Worm (Caenorhabditis elegans) whole organism, early embryonic: ENCODE data around the gene tsp-8.

Source experiments
- B0310.2 ChIP-seq: sonication (generic microtip); optimal IDR thresholded peaks from 2 replicates; lab custom pipeline; 2016; ENCODE audit warnings: mild to moderate bottlenecking, missing genetic modification characterization, missing compliant biosample characterization
- F13C5.2 ChIP-seq: sonication (generic microtip); optimal IDR thresholded peaks from 2 replicates; lab custom pipeline; 2017; ENCODE audit warnings: mild to moderate bottlenecking, missing genetic modification characterization, inconsistent platforms, missing compliant biosample characterization
- aly-1 ChIP-seq: sonication (generic microtip); optimal IDR thresholded peaks from 2 replicates; lab custom pipeline; 2016; ENCODE audit warnings: missing genetic modification characterization, missing compliant biosample characterization
- ama-1 ChIP-seq: fragments of 150-350 bp; optimal IDR thresholded peaks from 2 replicates; lab custom pipeline; 2014
- ceh-13 ChIP-seq: fragments of 200-800 bp; sonication (Bioruptor generic); optimal IDR thresholded peaks from 2 replicates; lab custom pipeline; 2018; ENCODE audit warnings: mild to moderate bottlenecking, missing genetic modification characterization, missing compliant biosample characterization
- ceh-36 ChIP-seq: sonication (generic microtip); optimal IDR thresholded peaks from 2 replicates; lab custom pipeline; 2016; ENCODE audit warnings: missing genetic modification characterization, inconsistent platforms, missing compliant biosample characterization
- ets-7 ChIP-seq: sonication (generic microtip); optimal IDR thresholded peaks from 2 replicates; lab custom pipeline; 2016; ENCODE audit warnings: missing genotype, missing genetic modification characterization, missing compliant biosample characterization
- flt-1 ChIP-seq: fragments of 200-800 bp; sonication (Bioruptor generic); IDR thresholded peaks from 2 replicates; pipeline ENCODE4 v1.3.6; 2022; ENCODE audit warnings: missing genetic modification characterization, missing compliant biosample characterization
- hmbx-1 ChIP-seq: sonication (generic microtip); optimal IDR thresholded peaks from 2 replicates; lab custom pipeline; 2016; ENCODE audit warnings: mild to moderate bottlenecking, missing genetic modification characterization, missing compliant biosample characterization
- hmg-4 ChIP-seq: fragments of 200-800 bp; sonication (Bioruptor generic); optimal IDR thresholded peaks from 2 replicates; lab custom pipeline; 2018; ENCODE audit warnings: mild to moderate bottlenecking, missing genetic modification characterization, missing compliant biosample characterization
- hnd-1 ChIP-seq: sonication (generic microtip); optimal IDR thresholded peaks from 2 replicates; lab custom pipeline; 2016; ENCODE audit warnings: missing genetic modification characterization, missing compliant biosample characterization
- pes-1 ChIP-seq: fragments of 200-800 bp; sonication (Bioruptor generic); IDR thresholded peaks from 2 replicates; pipeline ENCODE4 v1.3.6; 2022; ENCODE audit warnings: missing genetic modification reagents, missing genetic modification characterization, missing compliant biosample characterization
- scrt-1 ChIP-seq: fragments of 200-800 bp; sonication (Bioruptor generic); IDR thresholded peaks from 2 replicates; pipeline ENCODE4 v1.3.6; 2022; ENCODE audit warnings: missing genetic modification characterization, missing compliant biosample characterization
- sea-1 ChIP-seq: fragments of 200-800 bp; sonication (Bioruptor generic); conservative IDR thresholded peaks from 2 replicates; pipeline ENCODE4 v1.3.6; 2022; ENCODE audit warnings: missing genetic modification characterization, missing compliant biosample characterization
- tbx-11 ChIP-seq: fragments of 200-800 bp; sonication (Bioruptor generic); IDR thresholded peaks from 2 replicates; pipeline ENCODE4 v1.3.6; 2022; ENCODE audit warnings: missing genetic modification characterization, missing compliant biosample characterization
- tbx-37 ChIP-seq: fragments of 200-800 bp; sonication (Bioruptor generic); conservative IDR thresholded peaks from 2 replicates; pipeline ENCODE4 v1.3.6; 2022; ENCODE audit warnings: missing genetic modification reagents, missing genetic modification characterization, missing compliant biosample characterization
- tra-4 ChIP-seq: sonication (generic microtip); optimal IDR thresholded peaks from 2 replicates; lab custom pipeline; 2017; ENCODE audit warnings: missing genetic modification characterization, missing compliant biosample characterization

Gene tsp-8

DNA sequence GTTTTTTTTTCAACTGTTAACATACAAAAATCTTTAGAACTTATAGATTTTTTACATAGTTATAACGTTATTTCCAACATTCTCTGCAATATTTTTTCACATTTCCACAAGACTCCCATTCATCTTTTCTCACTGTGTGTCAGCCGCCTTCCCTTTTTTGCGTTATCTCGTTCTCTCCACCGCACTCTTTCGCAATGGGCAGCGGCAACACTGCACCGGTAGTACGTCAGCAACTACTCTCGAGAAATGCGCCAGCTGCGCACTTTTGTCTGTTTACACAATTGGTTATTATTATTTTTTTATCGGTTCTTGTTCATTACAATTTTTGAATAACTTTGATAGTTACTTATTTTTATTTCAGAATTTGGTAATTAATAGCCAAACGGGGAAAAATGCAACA lies 17.6 kb upstream of the tsp-8 start, which contains the start of gene C05G5.2:
Gene C05G5.2, plus strand, starts transcription at position 356 of the 400 bp plus-strand sequence.
- no peak for TF ChIP-seq ets-7
- TF ChIP-seq hnd-1 (tag; lab: Kevin White, UChicago) = no peak
- TF ChIP-seq hmg-4 (GFP tag; lab: Kevin White, UChicago) = no peak
- peak; percentile 33 for TF ChIP-seq hmbx-1 (tag; lab: Kevin White, UChicago)
- TF ChIP-seq pes-1 (GFP tag; lab: Robert Waterston, UW) = peak; percentile 24; the same call in 1 of the 2 replicates
- no peak for TF ChIP-seq ceh-13 (GFP tag; lab: Kevin White, UChicago)
- peak; percentile 57 for TF ChIP-seq F13C5.2
- 0 out of 2 replicates have a peak, but pooled peaks have one; percentile 6 for TF ChIP-seq tbx-37 (GFP tag; lab: Robert Waterston, UW)
- TF ChIP-seq sea-1 (GFP tag; lab: Robert Waterston, UW) = 0 out of 2 replicates have a peak, but pooled peaks have one; percentile 35
- TF ChIP-seq tra-4 (tag; lab: Kevin White, UChicago) = no peak
- no peak for TF ChIP-seq aly-1
- TF ChIP-seq tbx-11 (GFP tag; lab: Robert Waterston, UW) = no peak
- no peak for TF ChIP-seq ama-1 (lab: Kevin White, UChicago)

DNA sequence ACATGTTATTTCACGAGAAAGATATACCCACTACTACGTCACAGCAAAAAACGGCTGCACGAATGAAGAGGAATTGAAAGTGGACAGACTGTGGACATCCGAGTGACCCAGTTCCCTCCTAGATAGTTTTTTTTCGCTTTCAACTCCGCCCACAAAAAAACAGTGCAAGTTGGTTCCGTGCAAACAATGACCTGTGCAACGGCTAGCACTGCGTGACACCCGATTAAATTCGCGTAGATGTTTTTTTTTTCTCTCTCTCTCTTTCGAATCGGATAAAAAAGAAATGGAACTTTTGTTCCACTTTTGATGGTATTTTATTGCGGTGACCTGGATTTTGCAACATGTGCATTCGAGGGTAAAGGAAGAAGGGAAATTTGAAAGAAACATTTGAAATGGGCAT lies 15.9 kb upstream of the tsp-8 start:
- TF ChIP-seq pes-1 (GFP tag; lab: Robert Waterston, UW) (no peak), tbx-11 (GFP tag; lab: Robert Waterston, UW) (no peak), tbx-37 (GFP tag; lab: Robert Waterston, UW) (no peak), ceh-36 (tag; lab: Kevin White, UChicago) (no peak), ets-7 (no peak)

DNA sequence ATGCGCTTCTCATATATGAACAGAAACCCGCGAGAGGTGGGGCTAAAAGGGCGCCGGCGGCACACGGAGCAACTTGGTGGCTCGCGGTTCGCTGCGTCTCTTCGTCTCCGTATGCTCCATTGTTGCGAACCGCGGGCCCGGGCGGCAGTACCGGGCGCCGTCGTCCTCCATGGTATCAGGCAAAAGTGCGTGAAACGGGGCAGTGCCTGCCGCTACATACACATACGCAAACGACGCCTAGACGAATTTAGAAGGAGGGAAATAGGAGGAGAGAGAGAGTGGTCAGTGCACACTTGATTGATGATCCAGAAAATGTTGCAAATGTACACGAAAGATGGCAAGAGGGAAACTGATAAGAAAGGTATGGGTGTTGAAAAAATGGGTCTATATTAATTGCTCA lies 15.2 kb upstream of the tsp-8 start:
- no peak for TF ChIP-seq B0310.2 (tag; lab: Kevin White, UChicago)
- TF ChIP-seq aly-1 = no peak

DNA sequence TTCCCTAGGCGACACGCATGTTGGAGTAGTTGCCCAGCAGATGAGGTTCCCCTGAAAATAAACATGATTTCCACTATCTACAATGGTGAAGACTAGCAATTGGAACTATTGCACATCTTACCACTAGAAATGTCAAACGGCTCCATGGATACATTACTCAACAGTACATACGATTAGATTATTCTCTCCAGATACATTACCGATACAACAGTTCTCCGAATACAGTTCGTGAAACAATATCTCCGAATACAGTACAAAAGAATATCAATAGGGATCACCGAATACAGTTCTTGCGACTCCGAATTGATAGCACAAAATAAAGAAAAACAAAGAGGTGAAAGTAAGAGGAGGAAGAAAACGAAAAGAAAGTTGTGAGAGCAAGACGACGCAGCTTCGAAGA lies 14.5 kb upstream of the tsp-8 start, which contains the start of gene C05G5.7:
Gene C05G5.7, minus strand, starts transcription at position 1 of the 400 bp plus-strand sequence.
- TF ChIP-seq hnd-1 (tag; lab: Kevin White, UChicago) = no peak
- TF ChIP-seq tbx-37 (GFP tag; lab: Robert Waterston, UW) = no peak
- no peak for TF ChIP-seq ama-1 (lab: Kevin White, UChicago)
- no peak for TF ChIP-seq hmbx-1 (tag; lab: Kevin White, UChicago)
- TF ChIP-seq tra-4 (tag; lab: Kevin White, UChicago) = no peak
- no peak for TF ChIP-seq ceh-13 (GFP tag; lab: Kevin White, UChicago)
- TF ChIP-seq flt-1 (GFP tag; lab: Robert Waterston, UW) = no peak
- no peak for TF ChIP-seq pes-1 (GFP tag; lab: Robert Waterston, UW)
- TF ChIP-seq hmg-4 (GFP tag; lab: Kevin White, UChicago) = no peak
- TF ChIP-seq B0310.2 (tag; lab: Kevin White, UChicago) = no peak
- no peak for TF ChIP-seq aly-1
- TF ChIP-seq F13C5.2 = no peak
- TF ChIP-seq tbx-11 (GFP tag; lab: Robert Waterston, UW) = no peak

DNA sequence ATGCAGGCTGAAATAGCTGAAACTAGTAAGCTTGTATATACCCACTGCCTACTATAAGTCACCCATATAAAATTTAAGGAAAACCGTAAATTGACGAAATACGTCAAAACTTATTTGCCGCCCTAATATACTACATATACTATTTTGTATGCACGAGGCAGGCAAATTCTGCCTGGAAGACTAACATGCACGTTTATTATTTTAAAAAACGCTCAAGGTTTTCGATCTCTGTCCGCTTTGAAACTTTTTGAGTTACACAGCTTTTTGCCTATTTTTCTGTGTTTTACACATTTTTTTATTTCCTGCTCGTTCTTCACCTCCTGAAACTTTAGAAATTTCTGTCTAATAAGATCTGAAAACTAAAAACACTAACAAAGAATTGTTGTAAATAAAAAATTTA lies 13.9 kb upstream of the tsp-8 start:
- no peak for TF ChIP-seq tra-4 (tag; lab: Kevin White, UChicago)
- no peak for TF ChIP-seq flt-1 (GFP tag; lab: Robert Waterston, UW)
- TF ChIP-seq hmbx-1 (tag; lab: Kevin White, UChicago) = no peak
- TF ChIP-seq pes-1 (GFP tag; lab: Robert Waterston, UW) = no peak
- TF ChIP-seq tbx-11 (GFP tag; lab: Robert Waterston, UW) = no peak
- no peak for TF ChIP-seq tbx-37 (GFP tag; lab: Robert Waterston, UW)
- no peak for TF ChIP-seq hmg-4 (GFP tag; lab: Kevin White, UChicago)
- no peak for TF ChIP-seq ceh-13 (GFP tag; lab: Kevin White, UChicago)
- no peak for TF ChIP-seq aly-1
- TF ChIP-seq sea-1 (GFP tag; lab: Robert Waterston, UW) = no peak
- TF ChIP-seq ets-7 = no peak
- no peak for TF ChIP-seq hnd-1 (tag; lab: Kevin White, UChicago)

DNA sequence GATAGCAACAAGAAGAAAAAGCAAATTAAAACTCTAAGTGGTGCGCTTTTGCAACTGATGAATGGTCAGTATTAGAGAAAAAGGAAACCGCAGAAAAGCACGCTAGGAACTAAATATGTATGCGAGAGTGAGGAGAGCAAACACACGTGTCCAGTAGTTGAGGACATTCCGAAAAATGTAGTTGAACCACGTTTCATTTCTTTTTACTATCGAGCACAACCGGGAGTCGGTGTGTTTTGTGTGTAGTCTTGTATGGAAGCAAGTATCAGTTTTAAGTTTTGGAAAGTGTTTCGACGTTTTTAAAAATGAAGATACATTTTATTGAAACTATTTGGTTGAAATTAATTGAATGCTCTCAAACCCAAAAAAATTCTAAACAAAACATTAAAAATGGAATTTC lies 10.7 kb upstream of the tsp-8 start, which contains the start of gene C05G5.1:
Gene C05G5.1, minus strand, starts transcription at position 101 of the 400 bp plus-strand sequence.
- TF ChIP-seq aly-1 (no peak), ama-1 (lab: Kevin White, UChicago) (no peak), sea-1 (GFP tag; lab: Robert Waterston, UW) (no peak), B0310.2 (tag; lab: Kevin White, UChicago) (no peak), flt-1 (GFP tag; lab: Robert Waterston, UW) (no peak), ceh-36 (tag; lab: Kevin White, UChicago) (no peak), tbx-11 (GFP tag; lab: Robert Waterston, UW) (no peak), tbx-37 (GFP tag; lab: Robert Waterston, UW) (no peak), hmbx-1 (tag; lab: Kevin White, UChicago) (no peak), scrt-1 (GFP tag; lab: Robert Waterston, UW) (no peak), F13C5.2 (no peak), pes-1 (GFP tag; lab: Robert Waterston, UW) (no peak), ets-7 (no peak), ceh-13 (GFP tag; lab: Kevin White, UChicago) (no peak), tra-4 (tag; lab: Kevin White, UChicago) (no peak), hnd-1 (tag; lab: Kevin White, UChicago) (no peak)

DNA sequence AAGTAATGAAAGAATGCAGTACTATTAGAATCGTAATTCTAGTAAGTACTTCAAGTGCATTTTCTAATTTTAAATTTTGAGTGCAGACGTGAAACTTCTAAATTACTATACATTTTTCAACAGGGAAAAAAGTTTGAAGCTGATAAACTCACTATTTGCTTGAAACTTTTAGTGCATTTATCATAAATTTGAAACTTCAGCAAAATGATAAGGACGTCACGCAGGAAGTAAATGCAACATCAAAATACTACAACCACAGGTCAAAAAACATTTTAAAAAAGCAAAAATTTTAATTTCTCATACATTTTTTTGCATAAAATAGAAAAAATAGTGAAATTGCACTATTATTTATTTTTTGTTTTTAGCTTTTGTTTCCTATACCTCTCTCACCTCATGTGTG lies 10.2 kb upstream of the tsp-8 start:
- TF ChIP-seq ceh-36 (tag; lab: Kevin White, UChicago) (no peak), tbx-11 (GFP tag; lab: Robert Waterston, UW) (no peak), hmg-4 (GFP tag; lab: Kevin White, UChicago) (no peak), scrt-1 (GFP tag; lab: Robert Waterston, UW) (no peak), ceh-13 (GFP tag; lab: Kevin White, UChicago) (no peak), F13C5.2 (no peak)

DNA sequence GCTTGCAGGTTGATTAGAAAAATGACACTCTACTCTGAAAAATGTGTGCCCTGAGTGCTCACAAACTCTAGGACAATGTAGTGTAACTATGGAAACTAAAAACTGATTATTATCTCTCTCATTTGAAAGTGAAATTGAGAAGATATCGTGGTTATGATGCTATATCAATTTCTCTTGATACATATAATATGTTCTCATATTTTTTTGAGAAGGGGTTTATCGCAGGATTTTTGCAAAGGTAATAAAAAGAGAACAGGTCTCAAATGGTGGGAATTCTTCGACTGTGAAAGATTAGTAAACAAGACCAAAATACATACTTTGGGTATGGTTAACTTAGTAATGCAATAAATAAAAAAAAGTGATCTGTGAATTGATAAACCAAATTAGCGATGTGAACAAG lies 8.3 kb upstream of the tsp-8 start:
- TF ChIP-seq tbx-11 (GFP tag; lab: Robert Waterston, UW) (no peak), ceh-13 (GFP tag; lab: Kevin White, UChicago) (no peak), ama-1 (lab: Kevin White, UChicago) (no peak), scrt-1 (GFP tag; lab: Robert Waterston, UW) (no peak)
